Fruit fly (Drosophila melanogaster) whole organism: ENCODE measurements around the gene Med.

Experiments used
- CG8478 ChIP-seq: fragments of >200 bp; optimal IDR thresholded peaks from 2 replicates; lab custom pipeline; 2018; ENCODE audit warnings: inconsistent platforms
- Dll ChIP-seq: fragments of >200 bp; optimal IDR thresholded peaks from 2 replicates; lab custom pipeline; 2017
- EcR ChIP-seq, 2 experiments: fragments of >200 bp; optimal IDR thresholded peaks; 2 replicates each; lab custom pipeline; 2017; ENCODE audit warnings: missing biosample characterization in 2 of 2, missing genetic modification characterization in 2 of 2, missing genetic modification reagents in 2 of 2
- pan ChIP-seq: fragments of >200 bp; optimal IDR thresholded peaks from 2 replicates; lab custom pipeline; 2017
- psq ChIP-seq: fragments of >200 bp; optimal IDR thresholded peaks from 2 replicates; lab custom pipeline; 2017
- usp ChIP-seq: fragments of >200 bp; optimal IDR thresholded peaks from 2 replicates; lab custom pipeline; 2017; ENCODE audit warnings: missing biosample characterization, missing genetic modification characterization, mixed read lengths

The Med gene

DNA sequence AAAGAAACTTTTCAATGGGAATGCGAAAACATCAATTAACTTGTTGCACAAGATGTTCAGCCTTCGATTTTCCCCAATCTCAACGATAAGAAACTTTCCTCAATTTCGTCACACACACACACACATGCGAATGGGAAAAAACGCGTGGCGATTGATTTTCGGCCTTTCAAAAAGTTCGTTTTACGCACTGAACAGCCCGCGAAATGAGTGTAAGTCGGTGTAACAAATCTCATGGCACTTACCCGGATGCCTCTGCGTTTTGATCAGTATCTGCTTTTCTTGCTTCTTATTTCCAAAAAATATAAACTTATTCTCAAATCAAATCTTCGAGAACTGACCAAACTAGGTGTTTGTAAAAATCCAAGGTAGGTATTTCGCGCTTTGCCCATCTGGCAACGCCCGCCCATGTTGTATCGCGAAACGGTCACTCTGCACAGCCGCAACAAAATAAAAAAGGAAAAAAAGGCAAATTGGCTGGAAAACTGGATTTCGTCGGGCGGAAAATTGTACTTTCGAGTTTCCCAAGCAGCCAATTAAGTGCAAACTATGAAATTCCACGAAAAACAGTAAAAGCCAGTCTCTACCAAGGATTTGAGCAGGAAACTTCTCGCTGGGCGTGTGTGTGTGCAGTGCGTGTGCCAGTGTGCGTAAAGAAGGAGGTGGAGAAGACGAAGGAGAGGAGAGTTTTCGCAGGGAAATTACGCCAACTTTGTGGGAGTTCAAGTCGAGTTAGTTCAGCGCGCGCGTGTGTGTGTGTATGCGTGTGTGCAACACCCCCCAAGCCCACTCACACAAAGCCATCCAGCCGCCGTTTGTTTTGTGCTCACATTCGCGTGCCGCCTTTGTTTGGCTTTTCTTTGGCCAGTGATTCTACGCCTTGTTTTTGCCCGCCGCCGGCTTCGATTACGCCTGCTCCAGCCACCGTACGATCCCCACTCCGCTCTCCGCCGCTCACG lies at the start of gene Med:
Med (plus strand) TSS at position 408 of the 956 bp plus-strand sequence.
- no peak for TF ChIP-seq CG8478 (lab: Kevin White, UChicago)
- TF ChIP-seq psq (lab: Kevin White, UChicago) = no peak

DNA sequence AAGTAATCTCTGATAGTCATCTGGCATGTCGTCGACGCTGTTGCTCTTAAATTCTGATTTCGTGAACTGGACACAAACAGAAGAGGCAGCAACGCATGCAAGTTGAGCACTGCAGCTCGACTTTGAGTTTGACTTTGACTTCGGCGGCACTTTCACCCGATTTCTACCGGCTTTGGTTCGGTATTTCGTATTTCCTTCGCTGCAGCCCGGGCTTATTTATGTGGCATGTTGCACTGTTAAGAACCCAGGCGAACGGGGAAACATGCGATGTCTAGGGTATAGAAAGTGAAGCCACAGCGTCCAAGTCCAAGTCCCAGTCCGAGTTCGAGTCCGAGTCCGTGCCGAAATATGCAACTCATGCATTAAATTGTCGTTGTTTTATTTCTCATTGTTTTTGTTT lies 46.7 kb upstream of the Med start:
- TF ChIP-seq Dll (lab: Kevin White, UChicago) (no peak), CG8478 (lab: Kevin White, UChicago) (no peak), pan (no peak), usp (GFP tag; lab: Kevin White, UChicago) (no peak), EcR (GFP tag; optimal IDR thresholded peaks at IDR 0.05; lab: Kevin White, UChicago) (no peak), psq (lab: Kevin White, UChicago) (no peak)

DNA sequence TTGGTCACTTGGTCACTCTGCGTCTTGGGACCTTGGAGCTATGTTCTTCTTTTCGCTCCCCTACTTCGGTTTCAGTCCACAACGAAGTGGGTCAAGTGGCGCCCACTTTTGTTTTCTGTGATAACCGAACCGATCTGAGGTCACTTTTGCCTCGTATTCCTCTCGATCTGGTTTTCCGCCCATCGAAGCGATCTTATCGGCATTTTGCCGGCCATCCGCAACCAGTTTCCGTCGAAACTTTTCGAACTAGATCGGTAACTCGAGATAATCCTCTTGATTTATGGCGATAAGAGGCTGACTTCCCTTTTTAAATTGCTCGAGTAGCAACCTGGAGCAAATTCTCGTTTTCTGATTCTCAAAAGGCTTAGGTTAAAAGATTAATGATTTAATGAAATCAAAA lies 46.3 kb upstream of the Med start:
- TF ChIP-seq Dll (lab: Kevin White, UChicago) (no peak), usp (GFP tag; lab: Kevin White, UChicago) (no peak), psq (lab: Kevin White, UChicago) (no peak), pan (no peak), EcR (GFP tag; optimal IDR thresholded peaks at IDR 0.05; lab: Kevin White, UChicago) (no peak), CG8478 (lab: Kevin White, UChicago) (no peak)

DNA sequence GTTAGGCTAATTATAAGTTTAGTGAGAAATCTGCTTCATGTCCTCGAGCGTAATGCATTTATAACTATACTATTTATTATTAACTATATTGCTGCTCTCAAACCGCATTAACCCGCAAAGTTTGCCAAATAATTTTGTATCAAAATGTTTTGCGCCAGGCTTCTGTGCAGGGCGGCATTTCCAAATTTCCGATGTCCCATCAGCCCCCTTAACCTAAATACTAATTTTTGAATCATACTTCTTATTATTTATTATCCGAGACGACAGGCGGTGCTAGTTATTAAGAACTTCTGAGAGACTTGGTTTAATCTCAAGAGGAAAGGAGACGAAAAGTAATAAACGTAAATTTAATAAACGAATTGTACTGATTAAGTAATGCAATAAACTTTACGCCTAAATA lies 45.1 kb upstream of the Med start:
- TF ChIP-seq pan = no peak
- no peak for TF ChIP-seq CG8478 (lab: Kevin White, UChicago)
- TF ChIP-seq psq (lab: Kevin White, UChicago) = no peak
- no peak for TF ChIP-seq EcR (GFP tag; optimal IDR thresholded peaks at IDR 0.05; lab: Kevin White, UChicago)
- no peak for TF ChIP-seq usp (GFP tag; lab: Kevin White, UChicago)
- no peak for TF ChIP-seq Dll (lab: Kevin White, UChicago)

DNA sequence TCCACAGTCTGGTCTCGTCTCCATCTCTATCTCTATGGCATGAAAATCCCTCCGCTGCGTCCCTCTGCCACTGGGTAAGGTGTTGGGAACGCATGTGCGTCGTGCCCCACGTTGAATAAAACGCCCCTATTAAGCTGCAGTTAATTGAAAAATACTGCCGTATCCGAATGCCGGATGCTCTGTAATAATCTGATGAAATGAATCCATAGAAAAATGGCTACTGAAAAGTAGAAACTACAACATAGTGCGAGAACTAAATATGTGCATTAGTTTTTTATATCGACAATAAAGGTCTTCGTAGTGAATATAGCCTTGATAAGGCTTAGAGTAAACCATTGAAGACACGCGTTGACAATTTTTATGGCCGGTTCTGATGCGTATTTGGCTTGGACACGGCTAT lies 44.1 kb upstream of the Med start:
- TF ChIP-seq EcR (GFP tag; optimal IDR thresholded peaks at IDR 0.05; lab: Kevin White, UChicago) (no peak), usp (GFP tag; lab: Kevin White, UChicago) (no peak), Dll (lab: Kevin White, UChicago) (no peak), pan (no peak), CG8478 (lab: Kevin White, UChicago) (no peak), psq (lab: Kevin White, UChicago) (no peak)

DNA sequence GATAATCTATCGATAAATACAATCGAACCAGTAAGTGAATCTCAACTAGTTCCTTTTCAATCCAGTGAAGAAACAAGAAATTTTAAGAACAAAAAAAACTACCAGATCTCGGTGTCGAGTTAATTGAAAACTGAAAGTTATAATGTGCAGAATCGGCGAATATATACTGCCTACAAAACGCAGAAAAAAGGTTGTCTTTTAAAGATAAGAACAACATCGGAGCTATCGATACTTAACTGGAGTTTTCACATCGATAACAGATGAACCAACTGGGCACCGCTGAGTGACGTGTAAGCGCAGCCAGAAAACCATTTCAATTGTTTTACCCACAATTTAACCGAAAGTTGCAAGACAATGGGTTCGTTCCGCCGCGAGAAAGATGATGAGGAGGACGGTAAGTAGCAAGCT lies 39.0 kb upstream of the Med start, which contains the start of gene gammaCOP:
gammaCOP (plus strand) TSS at position 259 of the 408 bp plus-strand sequence.
- no peak for TF ChIP-seq EcR (GFP tag; optimal IDR thresholded peaks at IDR 0.05; lab: Kevin White, UChicago)
- no peak for TF ChIP-seq usp (GFP tag; lab: Kevin White, UChicago)
- no peak for TF ChIP-seq psq (lab: Kevin White, UChicago)
- no peak for TF ChIP-seq pan
- no peak for TF ChIP-seq CG8478 (lab: Kevin White, UChicago)
- no peak for TF ChIP-seq Dll (lab: Kevin White, UChicago)

DNA sequence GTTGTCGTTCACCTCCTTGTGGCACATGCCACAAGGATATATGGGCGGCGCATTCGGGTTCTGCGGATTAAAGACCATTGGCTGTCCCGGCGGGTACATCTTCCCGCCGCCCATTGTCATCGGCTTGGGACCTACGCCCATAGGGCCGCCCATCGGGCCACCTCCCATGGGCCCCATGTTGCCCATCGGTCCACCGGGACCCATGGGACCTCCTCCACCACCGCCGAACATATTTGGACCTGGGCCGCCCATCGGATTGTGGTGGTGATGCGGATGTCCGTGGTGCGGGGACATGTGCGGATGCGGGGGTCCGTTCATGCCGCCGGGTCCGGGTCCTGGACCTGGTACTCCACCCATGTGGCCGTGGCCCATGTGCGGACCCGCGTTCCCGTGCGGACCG lies 33.5 kb upstream of the Med start:
- no peak for TF ChIP-seq EcR (GFP tag; optimal IDR thresholded peaks at IDR 0.05; lab: Kevin White, UChicago)
- TF ChIP-seq Dll (lab: Kevin White, UChicago) = no peak
- TF ChIP-seq pan = no peak
- no peak for TF ChIP-seq usp (GFP tag; lab: Kevin White, UChicago)
- TF ChIP-seq psq (lab: Kevin White, UChicago) = no peak
- no peak for TF ChIP-seq CG8478 (lab: Kevin White, UChicago)

DNA sequence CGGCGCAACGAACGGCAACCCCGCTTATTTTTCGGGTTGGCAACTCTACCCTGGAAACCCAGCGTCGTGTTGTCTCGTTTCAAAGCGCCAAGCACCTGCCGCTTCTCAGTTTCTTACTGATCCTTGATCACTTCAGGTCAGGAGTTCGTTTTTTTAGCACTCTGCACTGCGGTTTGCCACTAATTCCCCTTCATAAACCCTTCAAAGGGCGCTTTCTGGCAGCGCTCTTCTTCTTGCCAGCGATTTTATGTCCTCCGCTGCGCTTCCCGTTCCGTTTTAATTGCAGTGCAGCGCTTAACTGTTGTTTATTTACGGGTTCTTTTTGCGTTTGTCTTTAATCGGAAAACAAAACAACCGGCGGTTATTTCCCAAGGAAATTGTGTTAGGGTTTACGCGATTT lies 30.8 kb upstream of the Med start:
- TF ChIP-seq CG8478 (lab: Kevin White, UChicago) = no peak
- TF ChIP-seq Dll (lab: Kevin White, UChicago) = peak; percentile 57

DNA sequence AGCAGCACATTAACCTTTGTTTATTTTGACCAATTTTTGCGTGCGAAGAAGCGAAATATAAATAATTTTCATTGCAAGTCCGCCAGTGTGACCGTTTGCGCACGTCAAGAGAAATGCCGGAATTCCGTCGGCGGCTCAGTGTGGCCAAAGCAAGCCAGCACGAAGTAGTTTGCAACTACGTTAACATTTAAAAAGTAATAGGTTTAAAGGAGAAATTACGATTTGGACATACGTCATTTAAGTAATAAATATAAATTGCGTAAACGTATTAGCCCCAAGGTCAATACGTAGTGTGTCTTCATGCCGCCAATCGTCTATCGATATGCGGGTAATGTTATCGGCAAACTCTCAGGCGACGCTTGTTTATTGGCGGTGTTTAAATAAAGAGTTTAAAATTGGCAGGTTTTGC lies 30.3 kb upstream of the Med start, which contains the start of the genes pygo and rod:
pygo (minus strand) TSS at position 114 of the 409 bp plus-strand sequence.
rod (plus strand) TSS at position 366 of the 409 bp plus-strand sequence.
- TF ChIP-seq Dll (lab: Kevin White, UChicago) = no peak
- TF ChIP-seq EcR (GFP tag; optimal IDR thresholded peaks at IDR 0.05; lab: Kevin White, UChicago) = no peak
- TF ChIP-seq usp (GFP tag; lab: Kevin White, UChicago) = no peak
- no peak for TF ChIP-seq pan
- no peak for TF ChIP-seq CG8478 (lab: Kevin White, UChicago)
- no peak for TF ChIP-seq psq (lab: Kevin White, UChicago)

DNA sequence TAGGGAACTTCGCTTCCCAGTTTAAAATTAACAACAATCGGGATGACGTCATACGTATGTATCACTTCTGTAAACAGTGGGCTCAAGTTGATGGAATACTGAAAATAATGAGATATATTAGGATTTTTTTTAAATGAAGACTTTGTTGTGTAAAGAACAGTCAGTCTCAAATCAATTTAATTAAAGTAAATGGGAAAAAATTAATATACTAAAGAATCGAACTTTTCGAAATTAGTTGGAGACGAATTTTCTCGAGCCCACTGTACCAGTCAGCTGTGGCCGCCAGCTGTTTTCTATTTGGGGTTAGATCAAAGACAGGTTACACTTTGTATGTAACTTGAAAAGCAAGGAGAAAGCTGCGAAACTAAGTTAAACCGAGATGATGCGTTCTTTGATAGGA lies 22.5 kb upstream of the Med start, which contains the start of gene CG1635:
CG1635 (plus strand) TSS at position 300 of the 400 bp plus-strand sequence.
- no peak for TF ChIP-seq pan
- no peak for TF ChIP-seq psq (lab: Kevin White, UChicago)
- no peak for TF ChIP-seq CG8478 (lab: Kevin White, UChicago)
- TF ChIP-seq EcR (GFP tag; optimal IDR thresholded peaks at IDR 0.05; lab: Kevin White, UChicago) = no peak
- no peak for TF ChIP-seq usp (GFP tag; lab: Kevin White, UChicago)
- TF ChIP-seq Dll (lab: Kevin White, UChicago) = no peak

DNA sequence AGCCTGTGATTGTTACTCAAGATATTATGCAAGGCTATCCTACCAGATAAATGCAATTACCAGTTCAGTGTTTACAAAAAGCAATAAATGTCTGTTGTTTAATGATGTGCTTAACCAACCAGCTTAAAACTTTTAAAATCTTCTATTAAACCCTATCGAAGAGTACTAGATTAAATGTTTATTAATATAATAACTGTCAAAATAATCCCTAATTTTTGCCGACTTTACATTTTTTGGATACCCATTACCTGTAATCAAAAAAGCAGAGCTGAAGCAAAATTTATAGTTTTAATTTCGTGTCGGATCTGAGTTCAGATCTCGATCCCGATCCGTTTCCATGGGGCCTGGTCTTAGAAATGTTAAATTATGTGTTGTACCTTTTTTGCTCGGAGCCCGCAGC lies 20.6 kb upstream of the Med start, which contains the start of gene CG1638:
CG1638 (plus strand) TSS at position 301 of the 400 bp plus-strand sequence.
- TF ChIP-seq pan (no peak), Dll (lab: Kevin White, UChicago) (no peak), EcR (GFP tag; optimal IDR thresholded peaks at IDR 0.05; lab: Kevin White, UChicago) (no peak), psq (lab: Kevin White, UChicago) (no peak), usp (GFP tag; lab: Kevin White, UChicago) (no peak), CG8478 (lab: Kevin White, UChicago) (no peak)
